3 fruit fly cellular contexts compared by ENCODE assay signal in genomic region chr3L:3454921-3455554, dm6.
TF ChIP-seq lines count a peak whose summit lies in the region.

No protein-coding gene starts in this region.

- TF ChIP-seq CTCF in whole organism, embryonic (GFP tag; optimal IDR thresholded peaks at IDR 0.05; lab: Kevin White, UChicago) = no peak

TF ChIP-seq in whole organism, embryonic, 481 proteins besides CTCF, POLR2A, EP300 and RAD21 (continues in another document):
- TF ChIP-seq CG7357 (GFP tag; IDR thresholded peaks at IDR 0.05; lab: Robert Waterston, UW) (peak; percentile 42; the same call in 1 of the 3 replicates), jumu (GFP tag; optimal IDR thresholded peaks at IDR 0.05; lab: Kevin White, UChicago) (no peak), CG6854 (GFP tag; optimal IDR thresholded peaks at IDR 0.05; lab: Kevin White, UChicago) (no peak), tup (GFP tag; optimal IDR thresholded peaks at IDR 0.05; lab: Kevin White, UChicago) (no peak), cato (GFP tag; optimal IDR thresholded peaks at IDR 0.05; lab: Kevin White, UChicago; ENCODE audit: borderline replicate concordance) (no peak), Bgb (GFP tag; IDR thresholded peaks at IDR 0.05; lab: Robert Waterston, UW; ENCODE audit: partially characterized antibody) (no peak), H2.0 (GFP tag; IDR thresholded peaks at IDR 0.05; lab: Robert Waterston, UW) (peak; percentile 22; the same call in 1 of the 2 replicates), CG32767 (GFP tag; IDR thresholded peaks at IDR 0.05; lab: Robert Waterston, UW) (no peak), Camta (GFP tag; optimal IDR thresholded peaks at IDR 0.05; lab: Kevin White, UChicago) (no peak), lbe (GFP tag; optimal IDR thresholded peaks at IDR 0.05; lab: Kevin White, UChicago) (no peak), tna (GFP tag; IDR thresholded peaks at IDR 0.05; lab: Robert Waterston, UW; ENCODE audit: partially characterized antibody) (no peak), fd3F (GFP tag; optimal IDR thresholded peaks at IDR 0.05; lab: Kevin White, UChicago) (no peak), vfl (GFP tag; optimal IDR thresholded peaks at IDR 0.05; lab: Kevin White, UChicago) (no peak), HLH54F (GFP tag; optimal IDR thresholded peaks at IDR 0.05; lab: Kevin White, UChicago) (no peak), chn (GFP tag; optimal IDR thresholded peaks at IDR 0.05; lab: Kevin White, UChicago) (no peak), CG15696 (tag; optimal IDR thresholded peaks at IDR 0.05; lab: Kevin White, UChicago) (no peak), CG31365 (tag; optimal IDR thresholded peaks at IDR 0.05; lab: Kevin White, UChicago) (no peak), CG2875 (GFP tag; optimal IDR thresholded peaks at IDR 0.05; lab: Kevin White, UChicago) (no peak), Hand (GFP tag; optimal IDR thresholded peaks at IDR 0.05; lab: Kevin White, UChicago) (no peak), bowl (GFP tag; IDR thresholded peaks at IDR 0.05; lab: Robert Waterston, UW) (no peak), hb (GFP tag; IDR thresholded peaks at IDR 0.05; lab: Robert Waterston, UW; ENCODE audit: partially characterized antibody) (0 out of 3 replicates have a peak, but pooled peaks have one; percentile 30), CG10209 (GFP tag; optimal IDR thresholded peaks at IDR 0.05; lab: Kevin White, UChicago) (no peak), crc (GFP tag; optimal IDR thresholded peaks at IDR 0.05; lab: Kevin White, UChicago) (no peak), CG1233 (GFP tag; optimal IDR thresholded peaks at IDR 0.05; lab: Kevin White, UChicago) (no peak), Dad (GFP tag; optimal IDR thresholded peaks at IDR 0.05; lab: Kevin White, UChicago) (no peak), sens (GFP tag; lab: Kevin White, UChicago) (peak; percentile 69), CG2129 (GFP tag; IDR thresholded peaks at IDR 0.05; lab: Robert Waterston, UW; ENCODE audit: partially characterized antibody) (no peak), CG5180 (GFP tag; optimal IDR thresholded peaks at IDR 0.05; lab: Kevin White, UChicago) (no peak), Antp (GFP tag; optimal IDR thresholded peaks at IDR 0.05; lab: Kevin White, UChicago) (peak; percentile 13), MBD-R2 (GFP tag; IDR thresholded peaks at IDR 0.05; lab: Robert Waterston, UW) (no peak)

TF ChIP-seq in whole organism, prepupa, 60 proteins besides CTCF, POLR2A, EP300 and RAD21:
- peak; percentile 10 for TF ChIP-seq Eip78C (GFP tag; lab: Kevin White, UChicago)
- TF ChIP-seq dac (GFP tag; optimal IDR thresholded peaks at IDR 0.05; lab: Kevin White, UChicago) = no peak

TF ChIP-seq in whole organism, wandering third instar larva, 38 proteins besides CTCF, POLR2A, EP300 and RAD21:
- TF ChIP-seq rgr (GFP tag; optimal IDR thresholded peaks at IDR 0.05; lab: Kevin White, UChicago) (no peak), OdsH (GFP tag; optimal IDR thresholded peaks at IDR 0.05; lab: Kevin White, UChicago) (no peak), Dif (GFP tag; optimal IDR thresholded peaks at IDR 0.05; lab: Kevin White, UChicago; ENCODE audit: partially characterized antibody) (no peak), sv (GFP tag; optimal IDR thresholded peaks at IDR 0.05; lab: Kevin White, UChicago) (peak; percentile 3)

Comparison
In these comparisons a context has a peak if more than half of its experiments do, and no peak if none do; other contexts are left out.
1. Of the 7 proteins assayed by ChIP-seq in both whole organism, embryonic and whole organism, prepupa: peak only in whole organism, embryonic: Blimp-1, Gug and Sox102F; only in whole organism, prepupa: none; in both: none; in neither: 4.